Fruit fly (Drosophila melanogaster): ENCODE data around the gene CG9692.
A peak's percentile ranks its signal among the peaks of the same experiment; 100 is the strongest.

CG9692 gene

dm6 chr3L:16752402-16753096 is 47.8 kb downstream of the CG9692 start (continued):
- TF ChIP-seq fd59A (GFP tag; optimal IDR thresholded peaks at IDR 0.05) (peak; percentile 57), CG9139 (GFP tag; optimal IDR thresholded peaks at IDR 0.05) (peak; percentile 36), CG16779 (tag; optimal IDR thresholded peaks at IDR 0.05) (peak; percentile 67), topi (GFP tag; optimal IDR thresholded peaks at IDR 0.05) (peak; percentile 51), net (GFP tag; optimal IDR thresholded peaks at IDR 0.05) (peak; percentile 57), Sox14 (GFP tag; optimal IDR thresholded peaks at IDR 0.05) (peak; percentile 79), Met (GFP tag; optimal IDR thresholded peaks at IDR 0.05) (peak; percentile 35), OdsH (GFP tag; optimal IDR thresholded peaks at IDR 0.05) (peak; percentile 66), achi (GFP tag; optimal IDR thresholded peaks at IDR 0.05) (peak; percentile 76)

DNA sequence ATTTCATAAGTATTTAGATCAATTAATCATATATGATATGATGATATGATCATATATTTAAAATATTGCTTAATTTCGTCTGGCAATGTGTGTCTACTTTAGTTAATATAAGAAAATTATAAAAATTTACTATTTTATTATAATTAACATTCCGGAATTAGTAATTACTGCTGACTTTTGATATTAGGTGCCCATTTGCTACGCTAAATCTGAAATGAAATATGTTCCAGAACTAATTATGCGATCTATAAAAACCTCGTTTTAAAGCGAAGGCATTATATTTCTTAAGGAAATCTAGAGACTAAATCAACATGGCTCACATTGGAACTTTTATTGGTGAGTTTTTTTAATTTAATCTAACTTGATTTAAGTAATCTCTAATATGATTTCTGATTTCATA is 50.4 kb downstream of the CG9692 start, which contains the start of gene CG42852:
Gene CG42852, plus strand, starts transcription at position 301 of the 400 bp plus-strand sequence.
- TF ChIP-seq CG1621 (tag; optimal IDR thresholded peaks at IDR 0.05) (no peak), fd85E (GFP tag; optimal IDR thresholded peaks at IDR 0.05) (no peak), CG11902 (GFP tag; optimal IDR thresholded peaks at IDR 0.05) (no peak), CG9139 (GFP tag; optimal IDR thresholded peaks at IDR 0.05) (no peak), dsx (GFP tag; optimal IDR thresholded peaks at IDR 0.05; ENCODE audit: poor library complexity, severe bottlenecking) (no peak), CG11762 (GFP tag; optimal IDR thresholded peaks at IDR 0.05; ENCODE audit: insufficient read depth) (no peak), dac (GFP tag; optimal IDR thresholded peaks at IDR 0.05) (no peak), CG3032 (tag; optimal IDR thresholded peaks at IDR 0.05) (no peak)

Data from whole organism, prepupa.